Worm (Caenorhabditis elegans) whole organism, late embryonic: ENCODE data around the gene F40C5.1.

Source experiments
- K09A11.1 ChIP-seq: sonication (generic microtip); optimal IDR thresholded peaks from 2 replicates; lab custom pipeline; 2017; ENCODE audit warnings: antibody characterized with exemption, mild to moderate bottlenecking, missing genetic modification characterization, missing compliant biosample characterization; ENCODE audit not compliant: insufficient read depth
- T23F11.4 ChIP-seq: fragments of 200-800 bp; sonication (Bioruptor generic); optimal IDR thresholded peaks from 2 replicates; lab custom pipeline; 2018; ENCODE audit warnings: mild to moderate bottlenecking, missing genetic modification characterization, missing compliant biosample characterization
- ama-1 ChIP-seq: fragments of 150-350 bp; optimal IDR thresholded peaks from 2 replicates; lab custom pipeline; 2014
- ceh-14 ChIP-seq: sonication (generic microtip); optimal IDR thresholded peaks from 2 replicates; lab custom pipeline; 2016; ENCODE audit warnings: missing genotype, missing genetic modification characterization, missing compliant biosample characterization
- che-1 ChIP-seq: sonication (generic microtip); optimal IDR thresholded peaks from 2 replicates; lab custom pipeline; 2016; ENCODE audit warnings: mild to moderate bottlenecking, missing genetic modification characterization, missing compliant biosample characterization
- hlh-15 ChIP-seq: sonication (generic microtip); optimal IDR thresholded peaks from 2 replicates; lab custom pipeline; 2016; ENCODE audit warnings: missing genetic modification characterization, missing compliant biosample characterization
- hlh-8 ChIP-seq: sonication (generic microtip); optimal IDR thresholded peaks from 2 replicates; lab custom pipeline; 2016; ENCODE audit warnings: missing genotype, missing genetic modification characterization, missing compliant biosample characterization
- madf-2 ChIP-seq: sonication (generic microtip); optimal IDR thresholded peaks from 2 replicates; lab custom pipeline; 2017; ENCODE audit warnings: missing genetic modification characterization, missing compliant biosample characterization
- mec-3 ChIP-seq: sonication (generic microtip); optimal IDR thresholded peaks from 2 replicates; lab custom pipeline; 2016; ENCODE audit warnings: borderline replicate concordance, missing genetic modification characterization, missing compliant biosample characterization
- pat-9 ChIP-seq: fragments of 200-800 bp; sonication (Bioruptor generic); optimal IDR thresholded peaks from 2 replicates; lab custom pipeline; 2018; ENCODE audit warnings: mild to moderate bottlenecking, missing genetic modification characterization, moderate library complexity, missing compliant biosample characterization
- pax-1 ChIP-seq: fragments of 150-350 bp; optimal IDR thresholded peaks from 2 replicates; lab custom pipeline; 2014; ENCODE audit warnings: missing biosample characterization, missing genetic modification characterization
- pros-1 ChIP-seq: fragments of 150-350 bp; optimal IDR thresholded peaks from 2 replicates; lab custom pipeline; 2014; ENCODE audit warnings: missing biosample characterization, missing genetic modification reagents, missing genetic modification characterization
- unc-55 ChIP-seq: sonication (generic microtip); optimal IDR thresholded peaks from 2 replicates; lab custom pipeline; 2017; ENCODE audit warnings: missing biosample characterization, missing genetic modification reagents, missing genetic modification characterization

DNA sequence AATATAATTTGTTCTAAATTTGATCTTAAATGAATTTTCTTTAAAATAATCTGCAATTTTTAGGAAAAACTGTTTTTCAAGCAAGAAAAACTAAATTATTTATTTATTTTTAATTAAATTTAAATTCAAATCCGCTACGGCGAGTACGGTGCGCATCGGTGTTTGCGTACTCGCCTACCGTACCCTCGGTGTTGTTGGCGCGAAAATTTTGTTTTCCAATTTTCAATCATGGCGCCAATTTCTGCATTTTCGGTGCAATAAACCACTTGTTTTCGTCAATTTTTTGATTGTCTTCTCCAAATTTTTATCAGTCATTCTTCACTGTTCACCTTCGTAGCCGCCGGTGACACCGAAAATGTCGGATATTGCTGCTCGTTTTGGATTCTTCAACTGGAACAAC, 6.3 kb downstream of the F40C5.1 start, which contains the start of gene pygl-1:
- TF ChIP-seq che-1 (tag; lab: Kevin White, UChicago): no peak
- TF ChIP-seq mec-3 (tag; lab: Kevin White, UChicago): no peak
- TF ChIP-seq unc-55 (GFP tag; lab: Kevin White, UChicago): no peak
- no peak for TF ChIP-seq T23F11.4
- TF ChIP-seq madf-2 (tag; lab: Kevin White, UChicago): no peak
- no peak for TF ChIP-seq hlh-15 (tag; lab: Kevin White, UChicago)
- no peak for TF ChIP-seq pros-1
- no peak for TF ChIP-seq ceh-14
- no peak for TF ChIP-seq pax-1 (tag; lab: Kevin White, UChicago)
- no peak for TF ChIP-seq pat-9 (tag; lab: Kevin White, UChicago)
- TF ChIP-seq ama-1: no peak
- no peak for TF ChIP-seq hlh-8 (tag; lab: Kevin White, UChicago)
- no peak for TF ChIP-seq K09A11.1 (tag; lab: Kevin White, UChicago)
